Fruit fly (Drosophila melanogaster): ENCODE data around the gene btn.

btn gene

dm6 chr3R:22626842-22627392, 40.5 kb upstream of the btn start (continued):
- TF ChIP-seq CG3281 (GFP tag; optimal IDR thresholded peaks at IDR 0.05) (peak; percentile 48), CG4424 (GFP tag; optimal IDR thresholded peaks at IDR 0.05) (peak; percentile 1), lov (optimal IDR thresholded peaks at IDR 0.05) (no peak), lov (GFP tag; IDR thresholded peaks at IDR 0.05) (no peak), zf30C (GFP tag; optimal IDR thresholded peaks at IDR 0.05) (no peak), CG2129 (GFP tag; IDR thresholded peaks at IDR 0.05; ENCODE audit: partially characterized antibody) (no peak), CG13424 (tag; optimal IDR thresholded peaks at IDR 0.05) (peak; percentile 37), CG7987 (GFP tag; optimal IDR thresholded peaks at IDR 0.05) (peak; percentile 73), CG12104 (GFP tag; optimal IDR thresholded peaks at IDR 0.05) (peak; percentile 52), gem (tag; optimal IDR thresholded peaks at IDR 0.05) (peak; percentile 43), CG10959 (GFP tag; IDR thresholded peaks at IDR 0.05) (no peak), NfI (GFP tag; optimal IDR thresholded peaks at IDR 0.05) (peak; percentile 19), CG11085 (GFP tag; IDR thresholded peaks at IDR 0.05) (no peak), exex (tag; optimal IDR thresholded peaks at IDR 0.05) (peak; percentile 38), Dfd (GFP tag; optimal IDR thresholded peaks at IDR 0.05) (no peak), CG10565 (GFP tag; optimal IDR thresholded peaks at IDR 0.05) (no peak), Elba2 (GFP tag; optimal IDR thresholded peaks at IDR 0.05) (peak; percentile 66), mirr (GFP tag; optimal IDR thresholded peaks at IDR 0.05) (peak; percentile 81), sug (tag; optimal IDR thresholded peaks at IDR 0.05) (peak; percentile 44), Atf6 (GFP tag; IDR thresholded peaks at IDR 0.05) (peak; percentile 82), Hr78 (GFP tag; optimal IDR thresholded peaks at IDR 0.05) (no peak), da (GFP tag; optimal IDR thresholded peaks at IDR 0.05) (peak; percentile 65), CG10147 (GFP tag; optimal IDR thresholded peaks at IDR 0.05) (peak; percentile 30), CG30020 (tag; optimal IDR thresholded peaks at IDR 0.05) (no peak), Ravus (GFP tag; IDR thresholded peaks at IDR 0.05) (no peak), CG34224 (GFP tag; IDR thresholded peaks at IDR 0.05; ENCODE audit: partially characterized antibody) (peak; percentile 38; the same call in 1 of the 3 replicates), yki (optimal IDR thresholded peaks at IDR 0.05) (peak; percentile 83), CG10431 (GFP tag; optimal IDR thresholded peaks at IDR 0.05) (no peak), Fer1 (GFP tag; optimal IDR thresholded peaks at IDR 0.05) (peak; percentile 68), Sry-δ (GFP tag; optimal IDR thresholded peaks at IDR 0.05) (no peak), CG13123 (GFP tag; optimal IDR thresholded peaks at IDR 0.05) (no peak), grn (GFP tag; optimal IDR thresholded peaks at IDR 0.05) (peak; percentile 40), CG9215 (GFP tag; IDR thresholded peaks at IDR 0.05) (no peak), CG17359 (tag; optimal IDR thresholded peaks at IDR 0.05) (peak; percentile 37), CG11456 (GFP tag; IDR thresholded peaks at IDR 0.05) (no peak), slou (GFP tag; optimal IDR thresholded peaks at IDR 0.05) (no peak), CG31388 (GFP tag; optimal IDR thresholded peaks at IDR 0.05) (no peak), CG10366 (GFP tag; IDR thresholded peaks at IDR 0.05) (no peak), CG34376 (GFP tag; optimal IDR thresholded peaks at IDR 0.05) (peak; percentile 66), salm (tag; optimal IDR thresholded peaks at IDR 0.05) (peak; percentile 4), CG4820 (GFP tag; optimal IDR thresholded peaks at IDR 0.05) (no peak), Dp (GFP tag; optimal IDR thresholded peaks at IDR 0.05) (no peak), CG7928 (GFP tag; optimal IDR thresholded peaks at IDR 0.05) (no peak), CG14965 (GFP tag; optimal IDR thresholded peaks at IDR 0.05; ENCODE audit: borderline replicate concordance) (peak; percentile 30), Jarid2 (GFP tag; optimal IDR thresholded peaks at IDR 0.05) (peak; percentile 35), Gug (GFP tag; IDR thresholded peaks at IDR 0.05) (no peak), dimm (GFP tag; IDR thresholded peaks at IDR 0.05) (no peak), pan (optimal IDR thresholded peaks at IDR 0.05) (no peak), pan (GFP tag; optimal IDR thresholded peaks at IDR 0.05 in 1 of 2, IDR thresholded peaks at IDR 0.05 in 1 of 2) (peak in 1 of 2 experiments; percentile 36), knrl (GFP tag; IDR thresholded peaks at IDR 0.05; ENCODE audit: partially characterized antibody) (no peak), Dip2 (GFP tag; IDR thresholded peaks at IDR 0.05) (no peak)

Data from whole organism, embryonic.